Worm (Caenorhabditis elegans) whole organism, dauer: ENCODE data around the gene F58H7.5.

ENCODE experiments used
- unc-62 ChIP-seq: sonication (generic microtip); optimal IDR thresholded peaks from 2 replicates; lab custom pipeline; 2017; ENCODE audit warnings: missing biosample characterization, missing genetic modification reagents, missing genetic modification characterization

The F58H7.5 gene

ce11 chrIV:959221-959620, 39.4 kb downstream of the F58H7.5 start, which contains the start of gene plx-1:
Gene plx-1 (plus strand): TSS chrIV:959521.
- TF ChIP-seq unc-62 (GFP tag; lab: Kevin White, UChicago), result no peak

ce11 chrIV:960177-960576, 40.4 kb downstream of the F58H7.5 start:
- no peak for TF ChIP-seq unc-62 (GFP tag; lab: Kevin White, UChicago)

- TF ChIP-seq unc-62 (GFP tag; lab: Kevin White, UChicago), result no peak
Observed at ce11 chrIV:961862-962261, 42.1 kb downstream of the F58H7.5 start.
